Worm (Caenorhabditis elegans): Measurements from ENCODE around the gene C06G1.1.

DNA sequence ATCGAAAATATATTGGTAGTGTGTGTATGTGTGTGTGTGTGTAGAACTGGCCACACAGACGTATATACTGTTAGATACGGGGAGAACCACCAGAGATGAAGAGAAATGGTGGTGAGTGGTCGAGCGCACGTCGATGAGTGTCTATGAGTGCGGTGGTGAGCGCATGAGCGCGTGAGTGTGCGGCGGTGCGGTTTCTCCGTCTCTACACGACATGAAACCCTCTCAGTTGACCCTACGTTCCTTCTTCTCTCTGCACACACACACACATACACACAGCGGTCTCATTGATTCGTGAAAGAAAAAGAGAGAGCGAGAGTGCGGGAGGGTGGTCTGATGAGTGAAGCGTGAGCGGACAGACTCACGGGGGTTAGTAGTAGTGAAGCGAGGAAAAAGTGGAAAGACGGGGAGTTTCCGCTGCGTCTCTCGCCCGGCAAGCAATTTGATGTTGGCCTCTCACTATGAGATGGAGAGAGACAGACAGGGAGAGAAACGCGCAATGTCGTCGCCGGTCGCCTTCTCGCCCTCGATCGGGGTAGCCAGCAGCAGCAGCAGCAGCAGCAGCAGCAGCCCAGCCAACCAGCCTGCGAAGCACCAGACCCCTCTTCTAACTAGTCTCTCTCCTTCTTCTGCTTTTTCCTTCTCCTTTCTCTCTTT is 20.7 kb upstream of the C06G1.1 start:
- TF ChIP-seq him-1 (tag; optimal IDR thresholded peaks at IDR 0.05) (peak; percentile 97), W03F9.2 (tag; optimal IDR thresholded peaks at IDR 0.05) (peak; percentile 86)

Measured in whole organism, L4/young adult.